Worm (Caenorhabditis elegans): ENCODE results near the gene C39B10.3.

The C39B10.3 gene

DNA sequence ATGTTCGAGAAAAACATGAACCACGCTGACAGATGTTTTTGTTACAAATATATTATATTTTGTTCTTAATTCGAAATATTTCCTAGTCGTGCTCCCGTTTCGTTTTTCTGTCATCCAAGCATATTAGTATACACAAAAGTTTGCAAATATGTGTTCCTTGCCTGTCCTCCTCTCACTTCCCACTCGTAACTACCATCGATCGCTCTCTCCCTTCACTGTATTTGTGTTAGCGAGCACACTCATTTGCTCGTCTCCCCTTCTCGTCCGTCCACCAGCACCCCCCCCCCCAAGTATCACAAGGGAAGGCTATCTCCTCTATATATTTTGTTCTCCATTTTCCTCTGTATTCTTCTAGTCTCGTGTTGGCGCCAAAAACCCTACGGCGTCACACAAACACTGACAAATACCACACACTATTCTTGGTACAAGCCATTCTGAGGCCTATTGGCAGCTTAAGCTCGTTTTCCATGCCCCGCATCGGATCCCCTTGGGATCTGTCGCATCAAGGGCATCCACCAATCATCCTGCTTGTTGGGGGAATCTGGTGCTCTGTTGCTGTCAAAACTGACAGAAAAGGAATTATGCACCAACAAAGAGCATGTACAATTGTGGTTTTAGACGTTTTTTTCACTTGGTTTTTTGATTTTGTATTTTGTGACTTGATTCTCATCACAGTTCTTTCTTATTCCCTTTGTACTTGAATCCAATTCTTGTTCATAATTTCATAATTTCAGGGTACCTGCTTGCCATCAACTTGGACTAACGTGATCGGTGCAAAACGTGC lies 47.2 kb upstream of the C39B10.3 start, which contains the start of gene pkn-1:
pkn-1 (plus strand) TSS at position 734 of the 784 bp plus-strand sequence.
- TF ChIP-seq lin-35 (GFP tag; optimal IDR thresholded peaks at IDR 0.05) (no peak), lin-39 (tag; optimal IDR thresholded peaks at IDR 0.05) (no peak), ceh-90 (tag; optimal IDR thresholded peaks at IDR 0.05) (no peak), nhr-77 (tag; optimal IDR thresholded peaks at IDR 0.05) (no peak), elt-3 (tag; optimal IDR thresholded peaks at IDR 0.05) (no peak), lin-15B (tag; optimal IDR thresholded peaks at IDR 0.05) (no peak), nhr-47 (tag; optimal IDR thresholded peaks at IDR 0.05) (no peak), pqm-1 (tag; optimal IDR thresholded peaks at IDR 0.05) (no peak), egl-27 (tag; optimal IDR thresholded peaks at IDR 0.05) (no peak), lin-14 (GFP tag; optimal IDR thresholded peaks at IDR 0.05) (peak; percentile 54), C04F5.9 (tag; optimal IDR thresholded peaks at IDR 0.05) (no peak), isw-1 (GFP tag; IDR thresholded peaks at IDR 0.05) (no peak), mep-1 (tag; optimal IDR thresholded peaks at IDR 0.05) (no peak), snu-23 (GFP tag; optimal IDR thresholded peaks at IDR 0.05) (no peak), elt-2 (tag; optimal IDR thresholded peaks at IDR 0.05) (peak; percentile 9), mab-9 (GFP tag; IDR thresholded peaks at IDR 0.05) (no peak), nhr-20 (tag; optimal IDR thresholded peaks at IDR 0.05) (no peak), efl-1 (optimal IDR thresholded peaks at IDR 0.05) (no peak), efl-1 (GFP tag; optimal IDR thresholded peaks at IDR 0.05 in 1 of 2) (peak in 1 of 2 experiments; percentile 2), fkh-8 (tag; optimal IDR thresholded peaks at IDR 0.05) (no peak), ztf-11 (tag; optimal IDR thresholded peaks at IDR 0.05) (no peak)

ce11 chrX:10401118-10401517 lies 42.8 kb upstream of the C39B10.3 start:
- TF ChIP-seq pax-3 (tag; optimal IDR thresholded peaks at IDR 0.05) (no peak), aly-2 (tag; optimal IDR thresholded peaks at IDR 0.05) (peak; percentile 6)

DNA sequence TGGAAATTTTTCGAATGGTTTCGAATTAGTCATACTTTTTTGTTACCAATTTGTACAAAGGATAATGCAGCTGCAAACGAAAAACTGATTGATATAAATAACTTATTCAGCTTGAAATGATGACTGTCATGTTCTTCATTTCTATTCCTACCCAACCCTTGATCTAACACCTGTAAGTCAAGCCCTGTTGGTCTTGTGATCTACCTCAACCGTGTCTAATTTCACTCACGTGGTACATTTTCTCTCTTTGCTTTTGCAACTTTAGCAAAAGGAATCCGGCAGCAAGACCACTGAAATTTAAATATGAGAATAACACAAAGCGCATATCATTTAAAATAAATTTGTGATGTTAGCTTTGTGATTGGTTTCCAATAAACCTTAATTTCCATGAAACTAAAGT lies 39.9 kb upstream of the C39B10.3 start:
- TF ChIP-seq sptf-1 (tag; optimal IDR thresholded peaks at IDR 0.05): no peak
- TF ChIP-seq jun-1 (tag; optimal IDR thresholded peaks at IDR 0.05): no peak
- no peak for TF ChIP-seq ceh-88 (GFP tag; IDR thresholded peaks at IDR 0.05)
- no peak for TF ChIP-seq sox-4 (tag; optimal IDR thresholded peaks at IDR 0.05)
- TF ChIP-seq lin-39 (tag; optimal IDR thresholded peaks at IDR 0.05): no peak
- TF ChIP-seq mef-2 (tag; optimal IDR thresholded peaks at IDR 0.05): no peak
- no peak for TF ChIP-seq unc-62 (GFP tag; optimal IDR thresholded peaks at IDR 0.05)

- TF ChIP-seq unc-130 (tag; optimal IDR thresholded peaks at IDR 0.05) (no peak), efl-1 (optimal IDR thresholded peaks at IDR 0.05) (no peak), efl-1 (GFP tag; optimal IDR thresholded peaks at IDR 0.05 in 1 of 2) (no peak), ces-1 (GFP tag; optimal IDR thresholded peaks at IDR 0.05) (no peak), fkh-4 (tag; optimal IDR thresholded peaks at IDR 0.05; ENCODE audit: borderline replicate concordance) (no peak), C34B4.2 (tag; optimal IDR thresholded peaks at IDR 0.05) (no peak), swsn-7 (tag; optimal IDR thresholded peaks at IDR 0.05) (no peak)
Measured at ce11 chrX:10406203-10406602, 37.7 kb upstream of the C39B10.3 start, which contains the start of gene gur-3. TSS of gene gur-3 (minus strand) at chrX:10406303.

DNA sequence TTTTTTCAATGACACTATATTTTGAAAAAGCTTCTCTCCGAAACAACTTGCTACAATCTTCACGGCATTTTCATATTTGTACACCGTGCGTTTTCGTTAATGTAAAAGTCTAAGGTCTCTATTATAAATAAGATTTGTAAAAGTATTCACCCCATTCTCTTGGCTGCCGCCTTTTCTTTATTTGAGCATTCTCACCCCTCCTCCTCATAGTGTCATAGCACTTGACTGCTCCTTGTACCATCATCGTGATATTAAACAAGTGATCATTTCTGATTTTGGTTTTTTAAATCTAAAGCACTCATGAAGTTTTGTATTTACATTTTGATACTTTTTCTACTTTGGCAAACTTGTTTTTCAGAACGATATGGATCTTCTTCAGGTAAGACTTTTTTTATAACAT lies 37.1 kb upstream of the C39B10.3 start, which contains the start of gene ZC504.1:
ZC504.1 (plus strand) TSS at position 301 of the 400 bp plus-strand sequence.
- no peak for TF ChIP-seq pax-3 (tag; optimal IDR thresholded peaks at IDR 0.05)
- TF ChIP-seq mab-9 (GFP tag; IDR thresholded peaks at IDR 0.05): no peak
- no peak for TF ChIP-seq efl-1 (optimal IDR thresholded peaks at IDR 0.05)
- peak in 1 of 2 experiments; percentile 51 for TF ChIP-seq efl-1 (GFP tag; optimal IDR thresholded peaks at IDR 0.05 in 1 of 2)
- TF ChIP-seq aly-2 (tag; optimal IDR thresholded peaks at IDR 0.05): no peak

Measured in whole organism, L1 larva.